Fruit fly (Drosophila melanogaster) whole organism, embryonic: Measurements from ENCODE around the gene CG31633.

ENCODE experiments used
- Ada2b ChIP-seq: fragments of 200-800 bp; sonication (Bioruptor generic); IDR thresholded peaks from 2 replicates; pipeline ENCODE4 v1.3.6; 2022; ENCODE audit warnings: missing biosample characterization, missing genetic modification characterization
- Bdp1 ChIP-seq: fragments of 200-800 bp; sonication (Bioruptor generic); optimal IDR thresholded peaks from 3 replicates; lab custom pipeline; 2016; ENCODE audit warnings: missing biosample characterization, missing genetic modification characterization
- CG10209 ChIP-seq: fragments of 200-800 bp; sonication (Bioruptor generic); optimal IDR thresholded peaks from 3 replicates; lab custom pipeline; 2017; ENCODE audit warnings: missing biosample characterization, mild to moderate bottlenecking, missing genetic modification characterization, missing genetic modification reagents
- CG10565 ChIP-seq: fragments of 200-800 bp; sonication (Bioruptor generic); optimal IDR thresholded peaks from 3 replicates; lab custom pipeline; 2016; ENCODE audit warnings: missing biosample characterization, mild to moderate bottlenecking, missing genetic modification characterization
- CG11398 ChIP-seq: fragments of 200-800 bp; sonication (Bioruptor generic); optimal IDR thresholded peaks from 2 replicates; lab custom pipeline; 2016; ENCODE audit warnings: missing biosample characterization, missing genetic modification characterization
- CG11695 ChIP-seq: fragments of 200-800 bp; sonication (Bioruptor generic); IDR thresholded peaks from 3 replicates; pipeline ENCODE4 v1.3.6; 2022; ENCODE audit warnings: missing biosample characterization, missing genetic modification characterization
- CG12104 ChIP-seq: fragments of 200-800 bp; sonication (Bioruptor generic); optimal IDR thresholded peaks from 3 replicates; lab custom pipeline; 2016; ENCODE audit warnings: missing biosample characterization, missing genetic modification characterization
- CG14441 ChIP-seq: fragments of 200-800 bp; sonication (Bioruptor generic); IDR thresholded peaks from 2 replicates; pipeline ENCODE4 v1.3.6; 2022; ENCODE audit warnings: missing biosample characterization, missing genetic modification characterization
- CG1603 ChIP-seq: fragments of 200-800 bp; sonication (Bioruptor generic); optimal IDR thresholded peaks from 2 replicates; lab custom pipeline; 2019; ENCODE audit warnings: missing biosample characterization, mild to moderate bottlenecking, missing genetic modification characterization, moderate library complexity
- CG18011 ChIP-seq: fragments of 200-800 bp; sonication (Bioruptor generic); optimal IDR thresholded peaks from 2 replicates; lab custom pipeline; 2017; ENCODE audit warnings: missing biosample characterization, missing genetic modification characterization, mild to moderate bottlenecking, moderate library complexity, missing genotype
- CG2120 ChIP-seq: fragments of 200-800 bp; sonication (Bioruptor generic); optimal IDR thresholded peaks from 3 replicates; lab custom pipeline; 2016; ENCODE audit warnings: missing biosample characterization, missing genetic modification characterization
- CG2202 ChIP-seq: fragments of 200-800 bp; sonication (Bioruptor generic); optimal IDR thresholded peaks from 2 replicates; lab custom pipeline; 2018; ENCODE audit warnings: missing biosample characterization, mild to moderate bottlenecking, missing genetic modification characterization
- CG3281 ChIP-seq: fragments of 200-800 bp; sonication (Bioruptor generic); optimal IDR thresholded peaks from 3 replicates; lab custom pipeline; 2017; ENCODE audit warnings: missing biosample characterization, mild to moderate bottlenecking, missing genetic modification characterization
- CG34224 ChIP-seq: fragments of 200-800 bp; sonication (Bioruptor generic); IDR thresholded peaks from 3 replicates; pipeline ENCODE4 v1.3.6; 2022; ENCODE audit warnings: missing biosample characterization, missing genetic modification characterization; ENCODE audit not compliant: partially characterized antibody
- CG3838 ChIP-seq: fragments of 200-800 bp; sonication (Bioruptor generic); optimal IDR thresholded peaks from 3 replicates; lab custom pipeline; 2016; ENCODE audit warnings: missing biosample characterization, missing genetic modification characterization
- CG3995 ChIP-seq: fragments of 200-800 bp; sonication (Bioruptor generic); optimal IDR thresholded peaks from 3 replicates; lab custom pipeline; 2016; ENCODE audit warnings: missing biosample characterization, missing genetic modification characterization
- CG4360 ChIP-seq: fragments of 200-800 bp; sonication (Bioruptor generic); IDR thresholded peaks from 2 replicates; pipeline ENCODE4 v1.3.6; 2022; ENCODE audit warnings: missing biosample characterization, missing genetic modification characterization
- CG5245 ChIP-seq: fragments of 200-800 bp; sonication (Bioruptor generic); optimal IDR thresholded peaks from 3 replicates; lab custom pipeline; 2016; ENCODE audit warnings: missing biosample characterization, missing genetic modification characterization
- CG5953 ChIP-seq: fragments of 200-800 bp; sonication (Bioruptor generic); IDR thresholded peaks from 2 replicates; pipeline ENCODE4 v1.3.6; 2022; ENCODE audit warnings: missing biosample characterization, missing genetic modification characterization
- CG7839 ChIP-seq: fragments of 200-800 bp; sonication (Bioruptor generic); optimal IDR thresholded peaks from 3 replicates; lab custom pipeline; 2018; ENCODE audit warnings: missing biosample characterization, mild to moderate bottlenecking, missing genetic modification characterization, moderate library complexity
- CG9437 ChIP-seq: fragments of 200-800 bp; sonication (Bioruptor generic); optimal IDR thresholded peaks from 2 replicates; lab custom pipeline; 2018; ENCODE audit warnings: missing biosample characterization, mild to moderate bottlenecking, missing genetic modification characterization
- CG9609 ChIP-seq: fragments of 200-800 bp; sonication (Bioruptor generic); optimal IDR thresholded peaks from 3 replicates; lab custom pipeline; 2016; ENCODE audit warnings: missing biosample characterization, missing genetic modification characterization
- CG9876 ChIP-seq: fragments of 200-800 bp; sonication (Bioruptor generic); optimal IDR thresholded peaks from 2 replicates; lab custom pipeline; 2016; ENCODE audit warnings: missing biosample characterization, missing genetic modification characterization
- Dip3 ChIP-seq: fragments of 200-800 bp; sonication (Bioruptor generic); optimal IDR thresholded peaks from 3 replicates; lab custom pipeline; 2016; ENCODE audit warnings: missing biosample characterization, missing genetic modification characterization
- Elba2 ChIP-seq: fragments of 200-800 bp; sonication (Bioruptor generic); optimal IDR thresholded peaks from 3 replicates; lab custom pipeline; 2016; ENCODE audit warnings: missing biosample characterization, missing genetic modification characterization
- HLH54F ChIP-seq: fragments of 200-800 bp; sonication (Bioruptor generic); optimal IDR thresholded peaks from 3 replicates; lab custom pipeline; 2016; ENCODE audit warnings: missing biosample characterization, missing genetic modification characterization
- Hr78 ChIP-seq, 2 experiments: fragments of 200-800 bp in 1 of 2; fragments of >200 bp in 1 of 2; sonication (Bioruptor generic) in 1 of 2; optimal IDR thresholded peaks; 2 replicates each; lab custom pipeline; 2017 to 2019; ENCODE audit warnings: missing biosample characterization in 2 of 2, missing genetic modification characterization in 2 of 2, mild to moderate bottlenecking in 1 of 2, moderate library complexity in 1 of 2
- Jarid2 ChIP-seq: fragments of 200-800 bp; sonication (Bioruptor generic); optimal IDR thresholded peaks from 3 replicates; lab custom pipeline; 2017; ENCODE audit warnings: mild to moderate bottlenecking, missing biosample characterization, missing genetic modification reagents, missing genetic modification characterization
- Lpt ChIP-seq: fragments of >200 bp; optimal IDR thresholded peaks from 2 replicates; lab custom pipeline; 2018; ENCODE audit warnings: missing biosample characterization, missing genetic modification characterization
- Mad ChIP-seq: fragments of 200-800 bp; sonication (Bioruptor generic); optimal IDR thresholded peaks from 2 replicates; lab custom pipeline; 2016; ENCODE audit warnings: missing biosample characterization, missing genetic modification characterization
- Nf-YB ChIP-seq: fragments of 200-800 bp; sonication (Bioruptor generic); optimal IDR thresholded peaks from 3 replicates; lab custom pipeline; 2019; ENCODE audit warnings: missing biosample characterization, mild to moderate bottlenecking, missing genetic modification characterization, moderate library complexity
- PHDP ChIP-seq: fragments of 200-800 bp; sonication (Bioruptor generic); optimal IDR thresholded peaks from 3 replicates; lab custom pipeline; 2018; ENCODE audit warnings: missing biosample characterization, mild to moderate bottlenecking, missing genetic modification characterization, moderate library complexity
- Poxn ChIP-seq: fragments of 200-800 bp; sonication (Bioruptor generic); IDR thresholded peaks from 2 replicates; pipeline ENCODE4 v1.3.6; 2022; ENCODE audit warnings: missing biosample characterization, missing genetic modification characterization
- Ravus ChIP-seq: fragments of 200-800 bp; sonication (Bioruptor generic); IDR thresholded peaks from 2 replicates; pipeline ENCODE4 v1.3.6; 2022; ENCODE audit warnings: missing biosample characterization, missing genetic modification characterization
- Vsx1 ChIP-seq: fragments of 200-800 bp; sonication (Bioruptor generic); optimal IDR thresholded peaks from 2 replicates; lab custom pipeline; 2017; ENCODE audit warnings: missing biosample characterization, mild to moderate bottlenecking, missing genetic modification characterization, missing genetic modification reagents
- bowl ChIP-seq: fragments of 200-800 bp; sonication (Bioruptor generic); IDR thresholded peaks from 2 replicates; pipeline ENCODE4 v1.3.6; 2022; ENCODE audit warnings: missing biosample characterization, missing genetic modification characterization
- emc ChIP-seq: fragments of 200-800 bp; sonication (Bioruptor generic); optimal IDR thresholded peaks from 2 replicates; lab custom pipeline; 2016; ENCODE audit warnings: missing biosample characterization, missing genetic modification characterization
- fu2 ChIP-seq: fragments of 200-800 bp; sonication (Bioruptor generic); optimal IDR thresholded peaks from 2 replicates; lab custom pipeline; 2016; ENCODE audit warnings: missing biosample characterization, missing genetic modification characterization
- gcm ChIP-seq: fragments of 200-800 bp; sonication (Bioruptor generic); optimal IDR thresholded peaks from 2 replicates; lab custom pipeline; 2019; ENCODE audit warnings: missing biosample characterization, mild to moderate bottlenecking, missing genetic modification characterization, moderate library complexity
- jing ChIP-seq: fragments of 200-800 bp; sonication (Bioruptor generic); optimal IDR thresholded peaks from 2 replicates; lab custom pipeline; 2018; ENCODE audit warnings: missing biosample characterization, mild to moderate bottlenecking, missing genetic modification characterization
- lov ChIP-seq, 2 experiments: fragments of 200-800 bp in 1 of 2; fragments of >200 bp in 1 of 2; sonication (Bioruptor generic) in 1 of 2; IDR thresholded peaks in 1 of 2; optimal IDR thresholded peaks in 1 of 2; 2 replicates in 1 of 2; 3 replicates in 1 of 2; pipeline versions ENCODE4 v1.3.6 to Lab custom; 2017 to 2022; ENCODE audit warnings: missing biosample characterization in 1 of 2, missing genetic modification characterization in 1 of 2
- pzg ChIP-seq: fragments of 200-800 bp; sonication (Bioruptor generic); optimal IDR thresholded peaks from 3 replicates; lab custom pipeline; 2018; ENCODE audit warnings: missing biosample characterization, mild to moderate bottlenecking, missing genetic modification characterization, moderate library complexity
- salm ChIP-seq: fragments of 200-800 bp; sonication (Bioruptor generic); optimal IDR thresholded peaks from 2 replicates; lab custom pipeline; 2018; ENCODE audit warnings: missing biosample characterization, mild to moderate bottlenecking, missing genetic modification characterization
- schlank ChIP-seq: fragments of 200-800 bp; sonication (Bioruptor generic); optimal IDR thresholded peaks from 2 replicates; lab custom pipeline; 2018; ENCODE audit warnings: missing biosample characterization, mild to moderate bottlenecking, missing genetic modification characterization
- sim ChIP-seq: fragments of 200-800 bp; sonication (Bioruptor generic); IDR thresholded peaks from 2 replicates; pipeline ENCODE4 v1.3.6; 2022; ENCODE audit warnings: missing biosample characterization, missing genetic modification characterization
- tll ChIP-seq, 2 experiments: fragments of 200-800 bp in 1 of 2; fragments of >200 bp in 1 of 2; sonication (Bioruptor generic) in 1 of 2; optimal IDR thresholded peaks; 2 replicates each; lab custom pipeline; 2017 to 2019; ENCODE audit warnings: missing biosample characterization in 2 of 2, missing genetic modification characterization in 2 of 2, mild to moderate bottlenecking in 1 of 2, moderate library complexity in 1 of 2
- yki ChIP-seq: fragments of >200 bp; optimal IDR thresholded peaks from 3 replicates; lab custom pipeline; 2018
- z ChIP-seq: fragments of 200-800 bp; sonication (Bioruptor generic); IDR thresholded peaks from 3 replicates; pipeline ENCODE4 v1.3.6; 2022; ENCODE audit warnings: missing biosample characterization, missing genetic modification characterization

Gene CG31633

dm6 chr2L:6610683-6611373, 45.3 kb downstream of the CG31633 start, which contains the start of gene CG11050 (continued):
- TF ChIP-seq CG11695 (GFP tag; lab: Robert Waterston, UW), result 0 out of 3 replicates have a peak, but pooled peaks have one; percentile 37
- peak; percentile 98 for TF ChIP-seq pzg
- TF ChIP-seq CG9437, result peak; percentile 36
- peak; percentile 94 for TF ChIP-seq CG1603 (tag; lab: Kevin White, UChicago)
- TF ChIP-seq CG7839 (tag; lab: Kevin White, UChicago), result peak; percentile 73
- peak; percentile 23 for TF ChIP-seq Vsx1 (GFP tag; lab: Kevin White, UChicago)
- peak; percentile 76 for TF ChIP-seq lov (optimal IDR thresholded peaks at IDR 0.05; lab: Kevin White, UChicago)
- TF ChIP-seq lov (GFP tag; IDR thresholded peaks at IDR 0.05; lab: Robert Waterston, UW), result peak; percentile 77; the same call in 2 of the 3 replicates
- TF ChIP-seq CG11398 (GFP tag; lab: Kevin White, UChicago), result peak; percentile 72
- peak in 1 of 2 experiments; percentile 61 for TF ChIP-seq Hr78 (GFP tag; optimal IDR thresholded peaks at IDR 0.05; lab: Kevin White, UChicago)
- peak; percentile 66 for TF ChIP-seq CG10209
- no peak for TF ChIP-seq CG10565 (GFP tag; lab: Kevin White, UChicago)
- peak; percentile 49; the same call in 1 of the 2 replicates for TF ChIP-seq sim
- peak; percentile 35 for TF ChIP-seq CG2202 (tag; lab: Kevin White, UChicago)
- TF ChIP-seq tll (GFP tag; optimal IDR thresholded peaks at IDR 0.05; lab: Kevin White, UChicago), result peak in 1 of 2 experiments; percentile 72
- TF ChIP-seq Ada2b (GFP tag; lab: Robert Waterston, UW), result peak; percentile 71
- TF ChIP-seq CG18011, result peak; percentile 60
- TF ChIP-seq Jarid2 (GFP tag; lab: Kevin White, UChicago), result peak; percentile 66
- TF ChIP-seq CG4360, result peak; percentile 13; the same call in 1 of the 2 replicates
- TF ChIP-seq Nf-YB (GFP tag; lab: Kevin White, UChicago), result peak; percentile 45
- TF ChIP-seq z, result peak; percentile 61; the same call in 1 of the 3 replicates
- TF ChIP-seq CG3995 (GFP tag; lab: Kevin White, UChicago), result peak; percentile 21
- peak; percentile 66 for TF ChIP-seq Bdp1 (GFP tag; lab: Kevin White, UChicago)
- peak; percentile 84 for TF ChIP-seq HLH54F (GFP tag; lab: Kevin White, UChicago)
- TF ChIP-seq salm (tag; lab: Kevin White, UChicago), result peak; percentile 15
- peak; percentile 72 for TF ChIP-seq CG9876 (GFP tag; lab: Kevin White, UChicago)
- peak; percentile 74 for TF ChIP-seq emc (GFP tag; lab: Kevin White, UChicago)
- TF ChIP-seq Mad (GFP tag; lab: Kevin White, UChicago), result peak; percentile 83
- peak; percentile 84 for TF ChIP-seq CG9609 (GFP tag; lab: Kevin White, UChicago)
- no peak for TF ChIP-seq CG12104 (GFP tag; lab: Kevin White, UChicago)
- no peak; the same call in 1 of the 2 replicates for TF ChIP-seq Ravus (GFP tag; lab: Robert Waterston, UW)
- TF ChIP-seq Lpt (GFP tag; lab: Kevin White, UChicago), result no peak
- peak; percentile 46 for TF ChIP-seq jing
- TF ChIP-seq CG5953 (GFP tag; lab: Robert Waterston, UW), result peak; percentile 39; the same call in 1 of the 2 replicates
- TF ChIP-seq CG3281 (GFP tag; lab: Kevin White, UChicago), result peak; percentile 83
- TF ChIP-seq bowl, result peak; percentile 40; the same call in 1 of the 2 replicates
- TF ChIP-seq Elba2 (GFP tag; lab: Kevin White, UChicago), result peak; percentile 62
- TF ChIP-seq fu2 (GFP tag; lab: Kevin White, UChicago), result peak; percentile 81
- TF ChIP-seq CG2120 (GFP tag; lab: Kevin White, UChicago), result peak; percentile 91
- TF ChIP-seq schlank, result peak; percentile 34
- TF ChIP-seq PHDP, result peak; percentile 83
- peak; percentile 79 for TF ChIP-seq CG14441 (GFP tag; lab: Robert Waterston, UW)
- peak; percentile 31 for TF ChIP-seq CG3838 (GFP tag; lab: Kevin White, UChicago)
- peak; percentile 52 for TF ChIP-seq CG5245 (GFP tag; lab: Kevin White, UChicago)
- TF ChIP-seq yki (lab: Kevin White, UChicago), result no peak
- TF ChIP-seq Dip3 (GFP tag; lab: Kevin White, UChicago), result peak; percentile 71
- peak; percentile 57 for TF ChIP-seq gcm (GFP tag; lab: Kevin White, UChicago)
- TF ChIP-seq CG34224 (GFP tag; lab: Robert Waterston, UW), result peak; percentile 64
- TF ChIP-seq Poxn (GFP tag; lab: Robert Waterston, UW), result no peak
